Fruit fly (Drosophila melanogaster): ENCODE measurements around the gene CG6012.

Gene CG6012

dm6 chr2L:16846742-16847346 lies 14.4 kb downstream of the CG6012 start:
- TF ChIP-seq CG32264 (GFP tag; optimal IDR thresholded peaks at IDR 0.05), result no peak
- TF ChIP-seq Rel (GFP tag; optimal IDR thresholded peaks at IDR 0.05), result no peak
- TF ChIP-seq Rel (tag; optimal IDR thresholded peaks at IDR 0.05), result no peak
- TF ChIP-seq Abd-B (GFP tag; optimal IDR thresholded peaks at IDR 0.05), result no peak
- no peak for TF ChIP-seq psq (GFP tag; optimal IDR thresholded peaks at IDR 0.05)
- TF ChIP-seq lola (GFP tag; optimal IDR thresholded peaks at IDR 0.05), result no peak
- TF ChIP-seq Hr83 (GFP tag; optimal IDR thresholded peaks at IDR 0.05; ENCODE audit: poor library complexity, severe bottlenecking), result no peak
- no peak for TF ChIP-seq woc (GFP tag; optimal IDR thresholded peaks at IDR 0.05)
- no peak for TF ChIP-seq fru (GFP tag; optimal IDR thresholded peaks at IDR 0.05)
- no peak for TF ChIP-seq brk (GFP tag; optimal IDR thresholded peaks at IDR 0.05)
- TF ChIP-seq br (GFP tag; optimal IDR thresholded peaks at IDR 0.05), result no peak
- TF ChIP-seq tai (GFP tag; optimal IDR thresholded peaks at IDR 0.05), result no peak
- no peak for TF ChIP-seq dsf (GFP tag; optimal IDR thresholded peaks at IDR 0.05; ENCODE audit: borderline replicate concordance)
- no peak for TF ChIP-seq CG9705 (GFP tag; optimal IDR thresholded peaks at IDR 0.05)
- TF ChIP-seq dl (GFP tag; optimal IDR thresholded peaks at IDR 0.05; ENCODE audit: insufficient read depth in 1 of 2, partially characterized antibody in 2 of 2), result no peak
- TF ChIP-seq dmrt93B (GFP tag; optimal IDR thresholded peaks at IDR 0.05), result no peak
- TF ChIP-seq Jra (GFP tag; optimal IDR thresholded peaks at IDR 0.05), result no peak
- TF ChIP-seq foxo (GFP tag; optimal IDR thresholded peaks at IDR 0.05), result no peak
- no peak for TF ChIP-seq HLH106 (tag; optimal IDR thresholded peaks at IDR 0.05)
- no peak for TF ChIP-seq Dif (GFP tag; optimal IDR thresholded peaks at IDR 0.05; ENCODE audit: partially characterized antibody)

dm6 chr2L:16845179-16845578 lies 16.1 kb downstream of the CG6012 start:
- no peak for TF ChIP-seq woc (GFP tag; optimal IDR thresholded peaks at IDR 0.05)
- TF ChIP-seq CG32264 (GFP tag; optimal IDR thresholded peaks at IDR 0.05), result no peak
- no peak for TF ChIP-seq sv (GFP tag; optimal IDR thresholded peaks at IDR 0.05)
- no peak for TF ChIP-seq ey (GFP tag; optimal IDR thresholded peaks at IDR 0.05)
- no peak for TF ChIP-seq usp (GFP tag; optimal IDR thresholded peaks at IDR 0.05)
- no peak for TF ChIP-seq Hr78 (GFP tag; optimal IDR thresholded peaks at IDR 0.05)
- TF ChIP-seq GATAd (GFP tag; optimal IDR thresholded peaks at IDR 0.05), result no peak
- no peak for TF ChIP-seq Abd-B (GFP tag; optimal IDR thresholded peaks at IDR 0.05)
- TF ChIP-seq foxo (GFP tag; optimal IDR thresholded peaks at IDR 0.05), result no peak
- no peak for TF ChIP-seq CG9705 (GFP tag; optimal IDR thresholded peaks at IDR 0.05)
- TF ChIP-seq Jra (GFP tag; optimal IDR thresholded peaks at IDR 0.05), result no peak
- TF ChIP-seq Mio (GFP tag; optimal IDR thresholded peaks at IDR 0.05), result no peak
- TF ChIP-seq jim (GFP tag; optimal IDR thresholded peaks at IDR 0.05), result no peak
- no peak for TF ChIP-seq Vsx2 (GFP tag; optimal IDR thresholded peaks at IDR 0.05; ENCODE audit: partially characterized antibody)
- no peak for TF ChIP-seq HLH106 (tag; optimal IDR thresholded peaks at IDR 0.05)
- TF ChIP-seq lola (GFP tag; optimal IDR thresholded peaks at IDR 0.05), result no peak
- no peak for TF ChIP-seq N (GFP tag; optimal IDR thresholded peaks at IDR 0.05)
- TF ChIP-seq pan (optimal IDR thresholded peaks at IDR 0.05), result no peak
- TF ChIP-seq dmrt93B (GFP tag; optimal IDR thresholded peaks at IDR 0.05), result no peak

dm6 chr2L:16843336-16843735 lies 18.0 kb downstream of the CG6012 start:
- TF ChIP-seq h (GFP tag; optimal IDR thresholded peaks at IDR 0.05) (peak; percentile 13), fru (GFP tag; optimal IDR thresholded peaks at IDR 0.05) (peak; percentile 20), foxo (GFP tag; optimal IDR thresholded peaks at IDR 0.05) (peak in 1 of 2 experiments; percentile 6), woc (GFP tag; optimal IDR thresholded peaks at IDR 0.05) (no peak)

- TF ChIP-seq Hr78 (GFP tag; optimal IDR thresholded peaks at IDR 0.05) (no peak), pan (optimal IDR thresholded peaks at IDR 0.05) (no peak), OdsH (GFP tag; optimal IDR thresholded peaks at IDR 0.05) (peak; percentile 45), br (GFP tag; optimal IDR thresholded peaks at IDR 0.05) (no peak), Mio (GFP tag; optimal IDR thresholded peaks at IDR 0.05) (no peak), dl (GFP tag; optimal IDR thresholded peaks at IDR 0.05; ENCODE audit: insufficient read depth in 1 of 2, partially characterized antibody in 2 of 2) (no peak), woc (GFP tag; optimal IDR thresholded peaks at IDR 0.05) (peak; percentile 47), brk (GFP tag; optimal IDR thresholded peaks at IDR 0.05) (no peak), fru (GFP tag; optimal IDR thresholded peaks at IDR 0.05) (peak; percentile 27), CG9705 (GFP tag; optimal IDR thresholded peaks at IDR 0.05) (no peak), tai (GFP tag; optimal IDR thresholded peaks at IDR 0.05) (no peak)
These were observed 18.8 kb downstream of the CG6012 start for dm6 chr2L:16842505-16842904.
